Fruit fly (Drosophila melanogaster): Measurements from ENCODE around the gene CG5567.

The CG5567 gene

dm6 chr3L:17856655-17857479 lies 13.5 kb upstream of the CG5567 start, which contains the start of gene CG5535 (continued):
- TF ChIP-seq CG7357 (GFP tag; IDR thresholded peaks at IDR 0.05) (peak; percentile 53; the same call in 2 of the 3 replicates), vnd (GFP tag; IDR thresholded peaks at IDR 0.05; ENCODE audit: partially characterized antibody) (no peak), CG2678 (tag; optimal IDR thresholded peaks at IDR 0.05) (peak; percentile 94), Scr (GFP tag; IDR thresholded peaks at IDR 0.05; ENCODE audit: partially characterized antibody) (no peak), chinmo (GFP tag; IDR thresholded peaks at IDR 0.05; ENCODE audit: partially characterized antibody) (peak; percentile 63; the same call in 1 of the 4 replicates), twi (tag; optimal IDR thresholded peaks at IDR 0.05) (peak; percentile 71), Spps (tag; optimal IDR thresholded peaks at IDR 0.05) (peak; percentile 26), unpg (GFP tag; optimal IDR thresholded peaks at IDR 0.05) (peak; percentile 76), mam (GFP tag; optimal IDR thresholded peaks at IDR 0.05) (peak; percentile 57), aop (GFP tag; IDR thresholded peaks at IDR 0.05) (peak; percentile 68; the same call in 1 of the 2 replicates), CG31388 (GFP tag; optimal IDR thresholded peaks at IDR 0.05) (no peak), H15 (GFP tag; IDR thresholded peaks at IDR 0.05) (peak; percentile 35; the same call in 1 of the 3 replicates), CG13287 (GFP tag; IDR thresholded peaks at IDR 0.05; ENCODE audit: partially characterized antibody) (peak; percentile 10; the same call in 1 of the 2 replicates), hth (optimal IDR thresholded peaks at IDR 0.05) (no peak), da (GFP tag; optimal IDR thresholded peaks at IDR 0.05) (no peak), Oaz (GFP tag; IDR thresholded peaks at IDR 0.05) (peak; percentile 47), CG17359 (tag; optimal IDR thresholded peaks at IDR 0.05) (peak; percentile 59), CG2199 (GFP tag; IDR thresholded peaks at IDR 0.05) (peak; percentile 74), phol (tag; optimal IDR thresholded peaks at IDR 0.05) (peak; percentile 84), salm (tag; optimal IDR thresholded peaks at IDR 0.05) (peak; percentile 60), Hsf (GFP tag; optimal IDR thresholded peaks at IDR 0.05) (peak; percentile 56), CG8281 (tag; optimal IDR thresholded peaks at IDR 0.05) (peak; percentile 59), Dek (tag; optimal IDR thresholded peaks at IDR 0.05) (peak; percentile 71), Chrac-16 (GFP tag; optimal IDR thresholded peaks at IDR 0.05) (peak; percentile 64), eve (GFP tag; optimal IDR thresholded peaks at IDR 0.05) (no peak), lov (optimal IDR thresholded peaks at IDR 0.05) (no peak), lov (GFP tag; IDR thresholded peaks at IDR 0.05) (peak; percentile 82; the same call in 2 of the 3 replicates), kah (GFP tag; optimal IDR thresholded peaks at IDR 0.05) (no peak), tap (tag; optimal IDR thresholded peaks at IDR 0.05) (peak; percentile 65), HLH54F (GFP tag; optimal IDR thresholded peaks at IDR 0.05) (peak; percentile 43), disco-r (GFP tag; optimal IDR thresholded peaks at IDR 0.05) (no peak), peb (GFP tag; IDR thresholded peaks at IDR 0.05) (0 out of 2 replicates have a peak, but pooled peaks have one; percentile 39), Gsc (GFP tag; IDR thresholded peaks at IDR 0.05) (no peak), tin (GFP tag; optimal IDR thresholded peaks at IDR 0.05) (peak; percentile 69), zen (tag; optimal IDR thresholded peaks at IDR 0.05) (peak; percentile 59), CG30403 (GFP tag; optimal IDR thresholded peaks at IDR 0.05) (peak; percentile 92), gfzf (GFP tag; optimal IDR thresholded peaks at IDR 0.05) (no peak), maf-S (GFP tag; optimal IDR thresholded peaks at IDR 0.05) (peak; percentile 42), croc (GFP tag; conservative IDR thresholded peaks at IDR 0.05) (peak; percentile 67; the same call in 1 of the 3 replicates), nom (GFP tag; optimal IDR thresholded peaks at IDR 0.05) (peak; percentile 17), CG4707 (GFP tag; optimal IDR thresholded peaks at IDR 0.05) (peak; percentile 26), CG10267 (tag; optimal IDR thresholded peaks at IDR 0.05) (peak; percentile 77), CG6654 (GFP tag; optimal IDR thresholded peaks at IDR 0.05) (peak; percentile 26), Six4 (GFP tag; optimal IDR thresholded peaks at IDR 0.05) (peak; percentile 76), CG15073 (GFP tag; optimal IDR thresholded peaks at IDR 0.05) (no peak), CG10654 (GFP tag; optimal IDR thresholded peaks at IDR 0.05) (peak; percentile 43), CG32767 (GFP tag; IDR thresholded peaks at IDR 0.05) (0 out of 2 replicates have a peak, but pooled peaks have one; percentile 15), unc-4 (GFP tag; IDR thresholded peaks at IDR 0.05; ENCODE audit: partially characterized antibody) (no peak)
